Fruit fly (Drosophila melanogaster): ENCODE results near the gene hydra.

DNA sequence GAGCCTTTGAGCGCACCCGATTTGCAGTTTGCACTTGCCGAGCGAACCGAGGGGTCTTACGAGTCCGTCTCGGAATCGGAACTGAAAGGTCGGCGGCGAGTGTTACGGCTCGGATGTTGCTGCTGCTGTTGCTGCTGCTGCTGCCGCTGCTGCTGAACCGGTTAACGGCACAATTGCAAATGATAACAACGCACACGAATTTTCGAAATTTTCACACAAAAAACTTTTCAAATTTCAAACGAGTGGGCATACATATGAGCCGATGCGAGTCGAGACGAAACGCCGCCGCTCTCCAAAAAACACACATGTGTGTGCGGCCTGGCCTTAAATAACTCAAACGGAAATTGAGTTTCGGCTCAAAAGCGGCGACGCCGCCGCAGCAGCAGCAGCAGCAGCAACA, 53.2 kb downstream of the hydra start, which contains the start of gene RunxA:
- TF ChIP-seq insv (optimal IDR thresholded peaks at IDR 0.05) (no peak), h (optimal IDR thresholded peaks at IDR 0.05) (no peak)

Data from Kc167 (cell line).